Fruit fly (Drosophila melanogaster) whole organism, embryonic: Measurements from ENCODE around the gene DnaJ-1.

Experiments used
- Asciz ChIP-seq: fragments of 200-800 bp; sonication (Bioruptor generic); optimal IDR thresholded peaks from 2 replicates; lab custom pipeline; 2017; ENCODE audit warnings: missing biosample characterization, mild to moderate bottlenecking, missing genetic modification characterization, missing genetic modification reagents
- B-H1 ChIP-seq: fragments of 200-800 bp; sonication (Bioruptor generic); IDR thresholded peaks from 3 replicates; pipeline ENCODE4 v1.3.6; 2022; ENCODE audit warnings: missing biosample characterization, missing genetic modification characterization
- C15 ChIP-seq: fragments of 200-800 bp; sonication (Bioruptor generic); IDR thresholded peaks from 3 replicates; pipeline ENCODE4 v1.3.6; 2022; ENCODE audit warnings: missing biosample characterization, missing genetic modification characterization
- CG10565 ChIP-seq: fragments of 200-800 bp; sonication (Bioruptor generic); optimal IDR thresholded peaks from 3 replicates; lab custom pipeline; 2016; ENCODE audit warnings: missing biosample characterization, mild to moderate bottlenecking, missing genetic modification characterization
- CG10959 ChIP-seq: fragments of 200-800 bp; sonication (Bioruptor generic); IDR thresholded peaks from 2 replicates; pipeline ENCODE4 v1.3.6; 2022; ENCODE audit warnings: missing biosample characterization, missing genetic modification characterization
- CG11504 ChIP-seq: fragments of 200-800 bp; sonication (Bioruptor generic); optimal IDR thresholded peaks from 3 replicates; lab custom pipeline; 2019; ENCODE audit warnings: missing biosample characterization, mild to moderate bottlenecking, missing genetic modification characterization, moderate library complexity
- CG12071 ChIP-seq: fragments of 200-800 bp; sonication (Bioruptor generic); optimal IDR thresholded peaks from 3 replicates; lab custom pipeline; 2018; ENCODE audit warnings: missing biosample characterization, mild to moderate bottlenecking, missing genetic modification characterization
- CG12299 ChIP-seq: fragments of 200-800 bp; sonication (Bioruptor generic); optimal IDR thresholded peaks from 2 replicates; lab custom pipeline; 2018; ENCODE audit warnings: missing biosample characterization, mild to moderate bottlenecking, missing genetic modification characterization
- CG15011 ChIP-seq: fragments of 200-800 bp; sonication (Bioruptor generic); optimal IDR thresholded peaks from 3 replicates; lab custom pipeline; 2018; ENCODE audit warnings: missing biosample characterization, mild to moderate bottlenecking, missing genetic modification characterization
- CG15514 ChIP-seq: fragments of 200-800 bp; sonication (Bioruptor generic); optimal IDR thresholded peaks from 3 replicates; lab custom pipeline; 2017; ENCODE audit warnings: missing biosample characterization, missing genetic modification characterization, mild to moderate bottlenecking, moderate library complexity, missing genetic modification reagents
- CG2116 ChIP-seq: fragments of 200-800 bp; sonication (Bioruptor generic); optimal IDR thresholded peaks from 3 replicates; lab custom pipeline; 2018; ENCODE audit warnings: missing biosample characterization, mild to moderate bottlenecking, missing genetic modification characterization
- CG2202 ChIP-seq: fragments of 200-800 bp; sonication (Bioruptor generic); optimal IDR thresholded peaks from 2 replicates; lab custom pipeline; 2018; ENCODE audit warnings: missing biosample characterization, mild to moderate bottlenecking, missing genetic modification characterization
- CG30403 ChIP-seq: fragments of 200-800 bp; sonication (Bioruptor generic); optimal IDR thresholded peaks from 3 replicates; lab custom pipeline; 2016; ENCODE audit warnings: missing biosample characterization, missing genetic modification characterization
- CG31365 ChIP-seq: fragments of 200-800 bp; sonication (Bioruptor generic); optimal IDR thresholded peaks from 2 replicates; lab custom pipeline; 2018; ENCODE audit warnings: missing biosample characterization, mild to moderate bottlenecking, missing genetic modification characterization
- CG31441 ChIP-seq: fragments of 200-800 bp; sonication (Bioruptor generic); IDR thresholded peaks from 2 replicates; pipeline ENCODE4 v1.3.6; 2022; ENCODE audit warnings: missing biosample characterization, missing genetic modification characterization
- CG3163 ChIP-seq: fragments of 200-800 bp; sonication (Bioruptor generic); optimal IDR thresholded peaks from 3 replicates; lab custom pipeline; 2016; ENCODE audit warnings: missing biosample characterization, missing genetic modification characterization
- CG32532 ChIP-seq: fragments of 200-800 bp; sonication (Bioruptor generic); IDR thresholded peaks from 2 replicates; pipeline ENCODE4 v1.3.6; 2022; ENCODE audit warnings: missing biosample characterization, missing genetic modification characterization
- CG3281 ChIP-seq: fragments of 200-800 bp; sonication (Bioruptor generic); optimal IDR thresholded peaks from 3 replicates; lab custom pipeline; 2017; ENCODE audit warnings: missing biosample characterization, mild to moderate bottlenecking, missing genetic modification characterization
- CG3407 ChIP-seq: fragments of 200-800 bp; sonication (Bioruptor generic); optimal IDR thresholded peaks from 2 replicates; lab custom pipeline; 2018; ENCODE audit warnings: missing biosample characterization, mild to moderate bottlenecking, missing genetic modification characterization
- CG3838 ChIP-seq: fragments of 200-800 bp; sonication (Bioruptor generic); optimal IDR thresholded peaks from 3 replicates; lab custom pipeline; 2016; ENCODE audit warnings: missing biosample characterization, missing genetic modification characterization
- CG4360 ChIP-seq: fragments of 200-800 bp; sonication (Bioruptor generic); IDR thresholded peaks from 2 replicates; pipeline ENCODE4 v1.3.6; 2022; ENCODE audit warnings: missing biosample characterization, missing genetic modification characterization
- CG4820 ChIP-seq: fragments of 200-800 bp; sonication (Bioruptor generic); optimal IDR thresholded peaks from 3 replicates; lab custom pipeline; 2016; ENCODE audit warnings: missing biosample characterization, missing genetic modification characterization
- CG8388 ChIP-seq: fragments of 200-800 bp; sonication (Bioruptor generic); optimal IDR thresholded peaks from 2 replicates; lab custom pipeline; 2019; ENCODE audit warnings: missing biosample characterization, mild to moderate bottlenecking, missing genetic modification characterization, moderate library complexity
- CG9817 ChIP-seq: fragments of 200-800 bp; sonication (Bioruptor generic); optimal IDR thresholded peaks from 2 replicates; lab custom pipeline; 2018; ENCODE audit warnings: missing biosample characterization, mild to moderate bottlenecking, missing genetic modification characterization, moderate library complexity
- CkIIα-i1 ChIP-seq: fragments of 200-800 bp; sonication (Bioruptor generic); IDR thresholded peaks from 2 replicates; pipeline ENCODE4 v1.3.6; 2022; ENCODE audit warnings: missing biosample characterization, missing genetic modification characterization
- CoRest ChIP-seq: fragments of 200-800 bp; sonication (Bioruptor generic); optimal IDR thresholded peaks from 3 replicates; lab custom pipeline; 2018; ENCODE audit warnings: missing biosample characterization, mild to moderate bottlenecking, missing genetic modification characterization, moderate library complexity
- Dip3 ChIP-seq: fragments of 200-800 bp; sonication (Bioruptor generic); optimal IDR thresholded peaks from 3 replicates; lab custom pipeline; 2016; ENCODE audit warnings: missing biosample characterization, missing genetic modification characterization
- Ets97D ChIP-seq: fragments of 200-800 bp; sonication (Bioruptor generic); optimal IDR thresholded peaks from 3 replicates; lab custom pipeline; 2016; ENCODE audit warnings: missing biosample characterization, missing genetic modification characterization
- Fer2 ChIP-seq: fragments of 200-800 bp; sonication (Bioruptor generic); optimal IDR thresholded peaks from 2 replicates; lab custom pipeline; 2018; ENCODE audit warnings: missing biosample characterization, mild to moderate bottlenecking, missing genetic modification characterization, moderate library complexity
- HLH4C ChIP-seq: fragments of 200-800 bp; sonication (Bioruptor generic); IDR thresholded peaks from 3 replicates; pipeline ENCODE4 v1.3.6; 2022; ENCODE audit warnings: missing biosample characterization, missing genetic modification characterization; ENCODE audit not compliant: partially characterized antibody
- HLH54F ChIP-seq: fragments of 200-800 bp; sonication (Bioruptor generic); optimal IDR thresholded peaks from 3 replicates; lab custom pipeline; 2016; ENCODE audit warnings: missing biosample characterization, missing genetic modification characterization
- MBD-R2 ChIP-seq: fragments of 200-800 bp; sonication (Bioruptor generic); IDR thresholded peaks from 2 replicates; pipeline ENCODE4 v1.3.6; 2022; ENCODE audit warnings: missing biosample characterization, missing genetic modification characterization
- NFAT ChIP-seq: fragments of 200-800 bp; sonication (Bioruptor generic); IDR thresholded peaks from 2 replicates; pipeline ENCODE4 v1.3.6; 2022; ENCODE audit warnings: missing biosample characterization, missing genetic modification characterization
- Rfx ChIP-seq: fragments of 200-800 bp; sonication (Bioruptor generic); IDR thresholded peaks from 2 replicates; pipeline ENCODE4 v1.3.6; 2022; ENCODE audit warnings: missing biosample characterization, missing genetic modification characterization
- ac ChIP-seq: fragments of 200-800 bp; sonication (Bioruptor generic); optimal IDR thresholded peaks from 3 replicates; lab custom pipeline; 2017; ENCODE audit warnings: missing biosample characterization, mild to moderate bottlenecking, missing genetic modification characterization
- ase ChIP-seq: fragments of 200-800 bp; sonication (Bioruptor generic); IDR thresholded peaks from 3 replicates; pipeline ENCODE4 v1.3.6; 2022; ENCODE audit warnings: missing biosample characterization, missing genetic modification characterization
- ato ChIP-seq: fragments of 200-800 bp; sonication (Bioruptor generic); IDR thresholded peaks from 2 replicates; pipeline ENCODE4 v1.3.6; 2022; ENCODE audit warnings: missing biosample characterization, missing genetic modification characterization; ENCODE audit not compliant: partially characterized antibody
- bab2 ChIP-seq: fragments of 200-800 bp; sonication (Bioruptor generic); optimal IDR thresholded peaks from 2 replicates; lab custom pipeline; 2016; ENCODE audit warnings: missing biosample characterization, missing genetic modification characterization
- cg ChIP-seq: fragments of 200-800 bp; sonication (Bioruptor generic); optimal IDR thresholded peaks from 3 replicates; lab custom pipeline; 2019; ENCODE audit warnings: missing biosample characterization, mild to moderate bottlenecking, missing genetic modification characterization, moderate library complexity
- corto ChIP-seq: fragments of 200-800 bp; sonication (Bioruptor generic); optimal IDR thresholded peaks from 2 replicates; lab custom pipeline; 2016; ENCODE audit warnings: missing biosample characterization, mild to moderate bottlenecking, missing genetic modification characterization, moderate library complexity
- dpn ChIP-seq, 2 experiments: fragments of 200-800 bp; sonication (Bioruptor generic); optimal IDR thresholded peaks; 3 replicates each; lab custom pipeline; 2016; ENCODE audit warnings: missing biosample characterization in 2 of 2, missing genetic modification characterization in 2 of 2
- fd64A ChIP-seq: fragments of 200-800 bp; sonication (Bioruptor generic); optimal IDR thresholded peaks from 3 replicates; lab custom pipeline; 2018; ENCODE audit warnings: missing biosample characterization, mild to moderate bottlenecking, missing genetic modification characterization
- grn ChIP-seq: fragments of 200-800 bp; sonication (Bioruptor generic); optimal IDR thresholded peaks from 3 replicates; lab custom pipeline; 2017; ENCODE audit warnings: missing biosample characterization, missing genetic modification characterization
- gsb-n ChIP-seq: fragments of 200-800 bp; sonication (Bioruptor generic); optimal IDR thresholded peaks from 3 replicates; lab custom pipeline; 2018; ENCODE audit warnings: missing biosample characterization, mild to moderate bottlenecking, missing genetic modification characterization
- klu ChIP-seq: fragments of 200-800 bp; sonication (Bioruptor generic); IDR thresholded peaks from 2 replicates; pipeline ENCODE4 v1.3.6; 2022; ENCODE audit warnings: missing biosample characterization, missing genetic modification characterization
- lola ChIP-seq, 3 experiments: fragments of >200 bp in 2 of 3; fragments of 200-800 bp in 1 of 3; sonication (Bioruptor generic) in 1 of 3; optimal IDR thresholded peaks; 2 replicates each; lab custom pipeline; 2017 to 2019; ENCODE audit warnings: missing biosample characterization in 3 of 3, missing genetic modification characterization in 3 of 3, mild to moderate bottlenecking in 1 of 3, moderate library complexity in 1 of 3
- phol ChIP-seq: fragments of 200-800 bp; sonication (Bioruptor generic); optimal IDR thresholded peaks from 3 replicates; lab custom pipeline; 2018; ENCODE audit warnings: missing biosample characterization, mild to moderate bottlenecking, missing genetic modification characterization, moderate library complexity
- sd ChIP-seq: fragments of 200-800 bp; sonication (Bioruptor generic); optimal IDR thresholded peaks from 3 replicates; lab custom pipeline; 2018; ENCODE audit warnings: missing biosample characterization, mild to moderate bottlenecking, missing genetic modification characterization, moderate library complexity
- sim ChIP-seq: fragments of 200-800 bp; sonication (Bioruptor generic); IDR thresholded peaks from 2 replicates; pipeline ENCODE4 v1.3.6; 2022; ENCODE audit warnings: missing biosample characterization, missing genetic modification characterization
- zf30C ChIP-seq: fragments of 200-800 bp; sonication (Bioruptor generic); optimal IDR thresholded peaks from 3 replicates; lab custom pipeline; 2018; ENCODE audit warnings: missing biosample characterization, mild to moderate bottlenecking, missing genetic modification characterization

The DnaJ-1 gene

dm6 chr3L:5749616-5750336 lies 2.2 kb downstream of the DnaJ-1 start (continued):
- no peak for TF ChIP-seq lola (GFP tag; optimal IDR thresholded peaks at IDR 0.05; lab: Kevin White, UChicago)
- no peak for TF ChIP-seq fd64A (GFP tag; lab: Kevin White, UChicago)
- peak; percentile 66 for TF ChIP-seq Ets97D
- peak; percentile 9; the same call in 1 of the 2 replicates for TF ChIP-seq CG4360 (GFP tag; lab: Robert Waterston, UW)
- no peak for TF ChIP-seq C15 (GFP tag; lab: Robert Waterston, UW)
- no peak for TF ChIP-seq cg (GFP tag; lab: Kevin White, UChicago)
- no peak for TF ChIP-seq CG12071 (GFP tag; lab: Kevin White, UChicago)
- no peak for TF ChIP-seq CG30403
- TF ChIP-seq CkIIα-i1 (GFP tag; lab: Robert Waterston, UW): no peak
- TF ChIP-seq Rfx (GFP tag; lab: Robert Waterston, UW): peak; percentile 66
- no peak for TF ChIP-seq grn (GFP tag; lab: Kevin White, UChicago)
- TF ChIP-seq bab2 (GFP tag; lab: Kevin White, UChicago): no peak
- TF ChIP-seq phol: peak; percentile 21
- no peak for TF ChIP-seq CG31365
- peak; percentile 26; the same call in 1 of the 2 replicates for TF ChIP-seq CG32532
- TF ChIP-seq gsb-n: no peak
- TF ChIP-seq ato: 0 out of 2 replicates have a peak, but pooled peaks have one; percentile 23
- TF ChIP-seq MBD-R2 (GFP tag; lab: Robert Waterston, UW): no peak
- no peak for TF ChIP-seq CG10565 (GFP tag; lab: Kevin White, UChicago)
- TF ChIP-seq ase (GFP tag; lab: Robert Waterston, UW): no peak
- peak; percentile 57 for TF ChIP-seq CG15514 (GFP tag; lab: Kevin White, UChicago)
- no peak for TF ChIP-seq CG10959 (GFP tag; lab: Robert Waterston, UW)
- TF ChIP-seq CG2116: peak; percentile 60
- TF ChIP-seq CG3407 (GFP tag; lab: Kevin White, UChicago): no peak
- peak; percentile 80 for TF ChIP-seq NFAT (GFP tag; lab: Robert Waterston, UW)
- no peak for TF ChIP-seq CG3163 (GFP tag; lab: Kevin White, UChicago)
- no peak for TF ChIP-seq Fer2
- peak; percentile 62 for TF ChIP-seq CoRest (tag; lab: Kevin White, UChicago)
- no peak for TF ChIP-seq CG15011 (GFP tag; lab: Kevin White, UChicago)
- TF ChIP-seq klu: no peak
- TF ChIP-seq Dip3 (GFP tag; lab: Kevin White, UChicago): no peak
- TF ChIP-seq HLH4C (GFP tag; lab: Robert Waterston, UW): no peak
- TF ChIP-seq HLH54F (GFP tag; lab: Kevin White, UChicago): no peak
- TF ChIP-seq Asciz (GFP tag; lab: Kevin White, UChicago): no peak
- no peak for TF ChIP-seq CG4820 (GFP tag; lab: Kevin White, UChicago)
- TF ChIP-seq CG3281 (GFP tag; lab: Kevin White, UChicago): no peak
- TF ChIP-seq CG12299 (tag; lab: Kevin White, UChicago): no peak
- no peak for TF ChIP-seq CG9817
- TF ChIP-seq ac (GFP tag; lab: Kevin White, UChicago): no peak
- 0 out of 2 replicates have a peak, but pooled peaks have one; percentile 26 for TF ChIP-seq CG31441
- no peak for TF ChIP-seq CG3838 (GFP tag; lab: Kevin White, UChicago)
- TF ChIP-seq corto: no peak
- no peak for TF ChIP-seq sim (GFP tag; lab: Robert Waterston, UW)
- TF ChIP-seq B-H1 (GFP tag; lab: Robert Waterston, UW): no peak
- TF ChIP-seq dpn (GFP tag; optimal IDR thresholded peaks at IDR 0.05; lab: Kevin White, UChicago): peak in 1 of 2 experiments; percentile 26
- no peak for TF ChIP-seq CG11504 (tag; lab: Kevin White, UChicago)
- no peak for TF ChIP-seq CG2202 (tag; lab: Kevin White, UChicago)
- TF ChIP-seq CG8388 (GFP tag; lab: Kevin White, UChicago): no peak
- no peak for TF ChIP-seq sd (tag; lab: Kevin White, UChicago)
- no peak for TF ChIP-seq zf30C (GFP tag; lab: Kevin White, UChicago)
